Worm (Caenorhabditis elegans): Measurements from ENCODE around the gene ced-7.

Gene ced-7

ce11 chrIII:9626602-9627001 lies 46.7 kb upstream of the ced-7 start:
- TF ChIP-seq ama-1 (optimal IDR thresholded peaks at IDR 0.05) (peak; percentile 56), lsy-12 (tag; optimal IDR thresholded peaks at IDR 0.05) (peak; percentile 13), elt-3 (tag; optimal IDR thresholded peaks at IDR 0.05) (no peak), ztf-4 (tag; optimal IDR thresholded peaks at IDR 0.05) (peak; percentile 43)

ce11 chrIII:9623460-9623859 lies 43.6 kb upstream of the ced-7 start:
- TF ChIP-seq snpc-4 (tag; optimal IDR thresholded peaks at IDR 0.05) (no peak), lin-39 (tag; optimal IDR thresholded peaks at IDR 0.05) (no peak), nhr-77 (tag; optimal IDR thresholded peaks at IDR 0.05) (no peak), pha-4 (tag; optimal IDR thresholded peaks at IDR 0.05) (no peak), ZK546.5 (tag; optimal IDR thresholded peaks at IDR 0.05) (no peak)

ce11 chrIII:9621840-9622525 lies 42.1 kb upstream of the ced-7 start:
- TF ChIP-seq pha-4 (tag; optimal IDR thresholded peaks at IDR 0.05) (peak; percentile 23), elt-2 (tag; optimal IDR thresholded peaks at IDR 0.05) (peak; percentile 91), lsy-12 (tag; optimal IDR thresholded peaks at IDR 0.05) (no peak), nhr-11 (tag; optimal IDR thresholded peaks at IDR 0.05) (no peak), pqm-1 (tag; optimal IDR thresholded peaks at IDR 0.05) (peak; percentile 63), ama-1 (optimal IDR thresholded peaks at IDR 0.05) (peak; percentile 54)

ce11 chrIII:9620148-9620547 lies 40.3 kb upstream of the ced-7 start:
- TF ChIP-seq elt-2 (tag; optimal IDR thresholded peaks at IDR 0.05) = peak; percentile 71
- TF ChIP-seq lin-15B (tag; optimal IDR thresholded peaks at IDR 0.05) = peak; percentile 6
- TF ChIP-seq ama-1 (optimal IDR thresholded peaks at IDR 0.05) = peak; percentile 34
- peak; percentile 50 for TF ChIP-seq nfya-1 (tag; optimal IDR thresholded peaks at IDR 0.05; ENCODE audit: insufficient read depth)
- no peak for TF ChIP-seq egl-5 (tag; optimal IDR thresholded peaks at IDR 0.05)
- no peak for TF ChIP-seq jun-1 (tag; optimal IDR thresholded peaks at IDR 0.05)
- peak; percentile 40 for TF ChIP-seq nhr-23 (tag; optimal IDR thresholded peaks at IDR 0.05)
- no peak for TF ChIP-seq fkh-10 (GFP tag; optimal IDR thresholded peaks at IDR 0.05)
- no peak for TF ChIP-seq ztf-4 (tag; optimal IDR thresholded peaks at IDR 0.05)
- no peak for TF ChIP-seq tbx-2 (tag; optimal IDR thresholded peaks at IDR 0.05)
- TF ChIP-seq pha-4 (tag; optimal IDR thresholded peaks at IDR 0.05) = peak; percentile 39
- peak; percentile 17 for TF ChIP-seq nhr-25 (tag; optimal IDR thresholded peaks at IDR 0.05)
- peak; percentile 46 for TF ChIP-seq pqm-1 (tag; optimal IDR thresholded peaks at IDR 0.05)

ce11 chrIII:9619079-9619761 lies 39.3 kb upstream of the ced-7 start, which contains the start of gene hlh-11:
Gene hlh-11 (plus strand): TSS chrIII:9619711.
- TF ChIP-seq unc-62 (GFP tag; optimal IDR thresholded peaks at IDR 0.05) (peak; percentile 43), nhr-77 (tag; optimal IDR thresholded peaks at IDR 0.05) (peak; percentile 22), fkh-10 (GFP tag; optimal IDR thresholded peaks at IDR 0.05) (peak; percentile 52), ceh-82 (tag; optimal IDR thresholded peaks at IDR 0.05) (peak; percentile 75), ceh-28 (tag; optimal IDR thresholded peaks at IDR 0.05) (peak; percentile 83), nhr-76 (tag; optimal IDR thresholded peaks at IDR 0.05) (no peak), pqm-1 (tag; optimal IDR thresholded peaks at IDR 0.05) (peak; percentile 61), mml-1 (tag; optimal IDR thresholded peaks at IDR 0.05) (peak; percentile 21), egl-5 (tag; optimal IDR thresholded peaks at IDR 0.05) (peak; percentile 62), nhr-43 (tag; optimal IDR thresholded peaks at IDR 0.05; ENCODE audit: poor library complexity, severe bottlenecking) (peak; percentile 96), ama-1 (optimal IDR thresholded peaks at IDR 0.05) (peak; percentile 50), jun-1 (tag; optimal IDR thresholded peaks at IDR 0.05) (peak; percentile 80), unc-39 (tag; optimal IDR thresholded peaks at IDR 0.05) (no peak), tbx-2 (tag; optimal IDR thresholded peaks at IDR 0.05) (peak; percentile 76), ztf-11 (tag; optimal IDR thresholded peaks at IDR 0.05) (no peak), lin-39 (tag; optimal IDR thresholded peaks at IDR 0.05) (peak; percentile 93), nhr-25 (tag; optimal IDR thresholded peaks at IDR 0.05) (peak; percentile 87), nfya-1 (tag; optimal IDR thresholded peaks at IDR 0.05; ENCODE audit: insufficient read depth) (peak; percentile 87), nhr-237 (tag; optimal IDR thresholded peaks at IDR 0.05) (no peak), fos-1 (tag; optimal IDR thresholded peaks at IDR 0.05) (peak; percentile 85), fkh-2 (tag; optimal IDR thresholded peaks at IDR 0.05) (no peak), ztf-4 (tag; optimal IDR thresholded peaks at IDR 0.05) (peak; percentile 52), nhr-28 (tag; optimal IDR thresholded peaks at IDR 0.05) (no peak), nhr-11 (tag; optimal IDR thresholded peaks at IDR 0.05) (peak; percentile 58), eor-1 (tag; optimal IDR thresholded peaks at IDR 0.05) (no peak), ceh-16 (tag; optimal IDR thresholded peaks at IDR 0.05) (no peak), lin-15B (tag; optimal IDR thresholded peaks at IDR 0.05) (peak; percentile 61), elt-2 (tag; optimal IDR thresholded peaks at IDR 0.05) (peak; percentile 87), nhr-23 (tag; optimal IDR thresholded peaks at IDR 0.05) (peak; percentile 80), skn-1 (tag; optimal IDR thresholded peaks at IDR 0.05) (no peak), R02D3.7 (tag; optimal IDR thresholded peaks at IDR 0.05) (peak; percentile 62), pha-4 (tag; optimal IDR thresholded peaks at IDR 0.05) (peak; percentile 85), nhr-12 (tag; optimal IDR thresholded peaks at IDR 0.05) (no peak), elt-1 (tag; optimal IDR thresholded peaks at IDR 0.05) (no peak), aly-2 (tag; optimal IDR thresholded peaks at IDR 0.05) (no peak), daf-12 (tag; optimal IDR thresholded peaks at IDR 0.05) (peak; percentile 11)

All from whole organism, L3 larva.